Worm (Caenorhabditis elegans) whole organism, early embryonic: ENCODE measurements around the gene ugt-67.

Experiments used
- B0310.2 ChIP-seq: sonication (generic microtip); optimal IDR thresholded peaks from 2 replicates; lab custom pipeline; 2016; ENCODE audit warnings: mild to moderate bottlenecking, missing genetic modification characterization, missing compliant biosample characterization
- ama-1 ChIP-seq: fragments of 150-350 bp; optimal IDR thresholded peaks from 2 replicates; lab custom pipeline; 2014
- flt-1 ChIP-seq: fragments of 200-800 bp; sonication (Bioruptor generic); IDR thresholded peaks from 2 replicates; pipeline ENCODE4 v1.3.6; 2022; ENCODE audit warnings: missing genetic modification characterization, missing compliant biosample characterization
- hnd-1 ChIP-seq: sonication (generic microtip); optimal IDR thresholded peaks from 2 replicates; lab custom pipeline; 2016; ENCODE audit warnings: missing genetic modification characterization, missing compliant biosample characterization
- scrt-1 ChIP-seq: fragments of 200-800 bp; sonication (Bioruptor generic); IDR thresholded peaks from 2 replicates; pipeline ENCODE4 v1.3.6; 2022; ENCODE audit warnings: missing genetic modification characterization, missing compliant biosample characterization
- sea-1 ChIP-seq: fragments of 200-800 bp; sonication (Bioruptor generic); conservative IDR thresholded peaks from 2 replicates; pipeline ENCODE4 v1.3.6; 2022; ENCODE audit warnings: missing genetic modification characterization, missing compliant biosample characterization

DNA sequence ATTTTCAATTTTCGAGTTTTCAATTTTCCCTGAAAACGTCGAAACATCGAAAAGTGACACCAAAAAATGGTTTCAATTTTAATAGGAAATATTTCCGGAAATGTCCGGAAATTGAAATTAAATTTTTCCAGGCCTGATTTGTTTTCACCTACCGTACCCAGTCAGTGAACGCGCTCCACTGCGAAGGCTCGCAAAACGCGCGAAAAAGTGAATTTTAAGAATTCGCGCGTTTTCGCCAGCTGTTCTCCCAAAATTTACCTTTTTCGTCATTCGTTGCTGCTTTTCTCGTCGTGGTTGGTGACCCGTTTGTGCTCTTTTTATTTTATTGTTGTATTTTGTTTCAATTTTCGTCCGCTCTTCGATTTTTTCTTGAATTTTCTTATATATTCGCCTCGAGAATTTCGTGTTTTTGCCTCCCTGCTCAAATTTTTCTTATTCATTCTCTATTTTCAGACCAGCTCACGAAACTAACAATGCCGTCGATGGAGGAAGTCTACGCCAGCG is 11.1 kb upstream of the ugt-67 start, which contains the start of gene T19H12.2:
- TF ChIP-seq flt-1 (no peak), B0310.2 (tag; lab: Kevin White, UChicago) (no peak), scrt-1 (GFP tag; lab: Robert Waterston, UW) (no peak), sea-1 (GFP tag; lab: Robert Waterston, UW) (no peak), hnd-1 (tag; lab: Kevin White, UChicago) (no peak), ama-1 (lab: Kevin White, UChicago) (no peak)
